Fruit fly (Drosophila melanogaster): Measurements from ENCODE around the gene CG9072.

The CG9072 gene

dm6 chrX:15074646-15075351 is 21.0 kb downstream of the CG9072 start (continued):
- TF ChIP-seq zf30C (GFP tag; optimal IDR thresholded peaks at IDR 0.05) = no peak
- TF ChIP-seq CG16863 (GFP tag; optimal IDR thresholded peaks at IDR 0.05) = peak; percentile 88
- peak; percentile 63 for TF ChIP-seq CG10462 (GFP tag; optimal IDR thresholded peaks at IDR 0.05)
- peak; percentile 84 for TF ChIP-seq CG8290 (GFP tag; optimal IDR thresholded peaks at IDR 0.05)
- TF ChIP-seq CG8290 (tag; optimal IDR thresholded peaks at IDR 0.05) = peak in 1 of 2 experiments; percentile 96
- TF ChIP-seq cwo (GFP tag; optimal IDR thresholded peaks at IDR 0.05) = peak; percentile 88
- peak; percentile 69; the same call in 1 of the 3 replicates for TF ChIP-seq C15 (GFP tag; IDR thresholded peaks at IDR 0.05)
- TF ChIP-seq lola (GFP tag; optimal IDR thresholded peaks at IDR 0.05) = peak in 1 of 3 experiments; percentile 72
- TF ChIP-seq ase (GFP tag; IDR thresholded peaks at IDR 0.05) = peak; percentile 83
- TF ChIP-seq CG2678 (tag; optimal IDR thresholded peaks at IDR 0.05) = peak; percentile 92
- TF ChIP-seq ci (GFP tag; IDR thresholded peaks at IDR 0.05) = peak; percentile 94
- TF ChIP-seq CG10274 (GFP tag; optimal IDR thresholded peaks at IDR 0.05) = peak; percentile 67
- peak; percentile 64 for TF ChIP-seq Nf-YB (GFP tag; optimal IDR thresholded peaks at IDR 0.05)
- peak; percentile 85 for TF ChIP-seq en (GFP tag; optimal IDR thresholded peaks at IDR 0.05)
- peak; percentile 76 for TF ChIP-seq CG4360 (GFP tag; IDR thresholded peaks at IDR 0.05)
- no peak for TF ChIP-seq CG7271 (tag; optimal IDR thresholded peaks at IDR 0.05)
- peak; percentile 88 for TF ChIP-seq CG7839 (tag; optimal IDR thresholded peaks at IDR 0.05)
- peak; percentile 17 to 64 for TF ChIP-seq insv (GFP tag; optimal IDR thresholded peaks at IDR 0.05)
- TF ChIP-seq aop (GFP tag; IDR thresholded peaks at IDR 0.05) = peak; percentile 86
- TF ChIP-seq vvl (GFP tag; IDR thresholded peaks at IDR 0.05) = peak; percentile 91
- peak; percentile 75 for TF ChIP-seq HmgD (GFP tag; optimal IDR thresholded peaks at IDR 0.05)
- TF ChIP-seq otp (GFP tag; IDR thresholded peaks at IDR 0.05) = peak; percentile 84
- TF ChIP-seq tup (GFP tag; optimal IDR thresholded peaks at IDR 0.05) = peak; percentile 82
- TF ChIP-seq Kr (GFP tag; optimal IDR thresholded peaks at IDR 0.05) = no peak
- peak; percentile 71; the same call in 1 of the 2 replicates for TF ChIP-seq CkIIα-i1 (GFP tag; IDR thresholded peaks at IDR 0.05)
- peak; percentile 92 for TF ChIP-seq CG12769 (tag; optimal IDR thresholded peaks at IDR 0.05)
- peak; percentile 28 for TF ChIP-seq CG8359 (GFP tag; optimal IDR thresholded peaks at IDR 0.05; ENCODE audit: borderline replicate concordance)
- TF ChIP-seq sqz (GFP tag; optimal IDR thresholded peaks at IDR 0.05) = peak; percentile 14
- peak; percentile 47 for TF ChIP-seq Neu2 (GFP tag; optimal IDR thresholded peaks at IDR 0.05; ENCODE audit: borderline replicate concordance)
- TF ChIP-seq hbn (GFP tag; IDR thresholded peaks at IDR 0.05; ENCODE audit: partially characterized antibody) = no peak
- TF ChIP-seq disco-r (GFP tag; optimal IDR thresholded peaks at IDR 0.05) = peak; percentile 77
- TF ChIP-seq Stat92E (GFP tag; optimal IDR thresholded peaks at IDR 0.05) = peak in 1 of 3 experiments; percentile 70
- TF ChIP-seq Xrp1 (GFP tag; IDR thresholded peaks at IDR 0.05) = peak; percentile 88
- peak; percentile 63 for TF ChIP-seq CG6254 (GFP tag; optimal IDR thresholded peaks at IDR 0.05)
- no peak for TF ChIP-seq Dp (GFP tag; optimal IDR thresholded peaks at IDR 0.05)
- peak; percentile 91 for TF ChIP-seq ind (GFP tag; optimal IDR thresholded peaks at IDR 0.05)
- TF ChIP-seq Hmx (GFP tag; optimal IDR thresholded peaks at IDR 0.05) = peak; percentile 70
- peak; percentile 64 for TF ChIP-seq btn (GFP tag; optimal IDR thresholded peaks at IDR 0.05)
- no peak for TF ChIP-seq cg (GFP tag; optimal IDR thresholded peaks at IDR 0.05)
- TF ChIP-seq jigr1 (GFP tag; IDR thresholded peaks at IDR 0.05) = peak; percentile 71; the same call in 2 of the 3 replicates
- TF ChIP-seq YL-1 (GFP tag; optimal IDR thresholded peaks at IDR 0.05) = peak; percentile 26
- TF ChIP-seq Mrtf (GFP tag; IDR thresholded peaks at IDR 0.05) = peak; percentile 91
- TF ChIP-seq CG15073 (GFP tag; optimal IDR thresholded peaks at IDR 0.05) = peak; percentile 58
- TF ChIP-seq slou (GFP tag; optimal IDR thresholded peaks at IDR 0.05) = peak; percentile 82
- TF ChIP-seq Ada2b (GFP tag; IDR thresholded peaks at IDR 0.05) = peak; percentile 88
- TF ChIP-seq ems (GFP tag; optimal IDR thresholded peaks at IDR 0.05) = peak; percentile 91
- TF ChIP-seq sd (tag; optimal IDR thresholded peaks at IDR 0.05) = peak; percentile 62
- peak; percentile 95 for TF ChIP-seq CG34376 (GFP tag; optimal IDR thresholded peaks at IDR 0.05)
- peak; percentile 86 for TF ChIP-seq CG6272 (GFP tag; IDR thresholded peaks at IDR 0.05)

All from whole organism, embryonic.